Worm (Caenorhabditis elegans) whole organism, young adult: Measurements from ENCODE around the gene C50H2.13.

Source experiments
- B0019.2 ChIP-seq: fragments of 200-800 bp; sonication (Bioruptor generic); conservative IDR thresholded peaks from 2 replicates; pipeline ENCODE4 v1.3.6; 2022; ENCODE audit warnings: missing genetic modification reagents, missing genetic modification characterization, missing compliant biosample characterization
- B0336.3 ChIP-seq: fragments of 200-800 bp; sonication (Bioruptor generic); IDR thresholded peaks from 2 replicates; pipeline ENCODE4 v1.3.6; 2022; ENCODE audit warnings: missing genetic modification characterization, missing compliant biosample characterization
- C06A6.2 ChIP-seq: fragments of 200-800 bp; sonication (Bioruptor generic); conservative IDR thresholded peaks from 2 replicates; pipeline ENCODE4 v1.3.6; 2022; ENCODE audit warnings: missing genetic modification characterization, missing compliant biosample characterization
- F33H1.4 ChIP-seq: fragments of 200-800 bp; sonication (Bioruptor generic); IDR thresholded peaks from 2 replicates; pipeline ENCODE4 v1.3.6; 2022; ENCODE audit warnings: missing genetic modification reagents, missing genetic modification characterization, missing compliant biosample characterization
- F37B4.10 ChIP-seq: fragments of 200-800 bp; sonication (Bioruptor generic); IDR thresholded peaks from 2 replicates; pipeline ENCODE4 v1.3.6; 2022; ENCODE audit warnings: missing genetic modification characterization, missing compliant biosample characterization
- F49E8.2 ChIP-seq: sonication (generic microtip); optimal IDR thresholded peaks from 3 replicates; lab custom pipeline; 2017; ENCODE audit warnings: missing genetic modification characterization, mild to moderate bottlenecking, missing compliant biosample characterization, antibody characterized with exemption, moderate library complexity; ENCODE audit not compliant: insufficient read depth
- F55B11.4 ChIP-seq: sonication (generic microtip); optimal IDR thresholded peaks from 2 replicates; lab custom pipeline; 2016; ENCODE audit warnings: missing compliant biosample characterization, missing genetic modification characterization, borderline replicate concordance; ENCODE audit not compliant: insufficient read depth
- K12H6.12 ChIP-seq: fragments of 200-800 bp; sonication (Bioruptor generic); optimal IDR thresholded peaks from 2 replicates; lab custom pipeline; 2018; ENCODE audit warnings: mild to moderate bottlenecking, missing genetic modification characterization, missing compliant biosample characterization
- Y53G8AR.9 ChIP-seq: fragments of 200-800 bp; sonication (Bioruptor generic); conservative IDR thresholded peaks from 2 replicates; pipeline ENCODE4 v1.3.6; 2022; ENCODE audit warnings: missing genetic modification reagents, missing genetic modification characterization, missing compliant biosample characterization
- Y67H2A.10 ChIP-seq: fragments of 200-800 bp; sonication (Bioruptor generic); conservative IDR thresholded peaks from 2 replicates; pipeline ENCODE4 v1.3.6; 2022; ENCODE audit warnings: missing genetic modification reagents, missing genetic modification characterization, missing compliant biosample characterization
- attf-5 ChIP-seq: fragments of 200-800 bp; sonication (Bioruptor generic); optimal IDR thresholded peaks from 2 replicates; lab custom pipeline; 2018; ENCODE audit warnings: mild to moderate bottlenecking, missing genetic modification characterization, missing compliant biosample characterization
- attf-6 ChIP-seq: fragments of 200-800 bp; sonication (Bioruptor generic); IDR thresholded peaks from 2 replicates; pipeline ENCODE4 v1.3.6; 2022; ENCODE audit warnings: missing genetic modification reagents, missing genetic modification characterization, missing compliant biosample characterization
- bed-1 ChIP-seq: fragments of 200-800 bp; sonication (Bioruptor generic); IDR thresholded peaks from 2 replicates; pipeline ENCODE4 v1.3.6; 2022; ENCODE audit warnings: missing genetic modification reagents, missing genetic modification characterization, missing compliant biosample characterization
- ccch-3 ChIP-seq: fragments of 200-800 bp; sonication (Bioruptor generic); optimal IDR thresholded peaks from 2 replicates; lab custom pipeline; 2018; ENCODE audit warnings: mild to moderate bottlenecking, missing genetic modification characterization, missing compliant biosample characterization
- cebp-2 ChIP-seq: fragments of 200-800 bp; sonication (Bioruptor generic); IDR thresholded peaks from 2 replicates; pipeline ENCODE4 v1.3.6; 2022; ENCODE audit warnings: missing genetic modification characterization, missing compliant biosample characterization
- ceh-27 ChIP-seq: fragments of 200-800 bp; sonication (Bioruptor generic); optimal IDR thresholded peaks from 2 replicates; lab custom pipeline; 2018; ENCODE audit warnings: mild to moderate bottlenecking, missing genetic modification characterization, moderate library complexity, missing compliant biosample characterization
- ceh-40 ChIP-seq: fragments of 200-800 bp; sonication (Bioruptor generic); IDR thresholded peaks from 2 replicates; pipeline ENCODE4 v1.3.6; 2022; ENCODE audit warnings: missing genetic modification characterization, missing compliant biosample characterization
- ceh-79 ChIP-seq: sonication (generic microtip); optimal IDR thresholded peaks from 2 replicates; lab custom pipeline; 2017; ENCODE audit warnings: mild to moderate bottlenecking, missing genetic modification characterization, missing compliant biosample characterization
- ceh-91 ChIP-seq: fragments of 200-800 bp; sonication (Bioruptor generic); IDR thresholded peaks from 2 replicates; pipeline ENCODE4 v1.3.6; 2022; ENCODE audit warnings: missing genetic modification reagents, missing genetic modification characterization, missing compliant biosample characterization
- dpff-1 ChIP-seq: sonication (generic microtip); optimal IDR thresholded peaks from 2 replicates; lab custom pipeline; 2017; ENCODE audit warnings: mild to moderate bottlenecking, missing genetic modification characterization, missing compliant biosample characterization
- dpl-1 ChIP-seq: fragments of 150-350 bp; optimal IDR thresholded peaks from 2 replicates; lab custom pipeline; 2014; ENCODE audit warnings: missing biosample characterization, missing genetic modification reagents, missing genetic modification characterization
- hmg-20 ChIP-seq: fragments of 200-800 bp; sonication (Bioruptor generic); IDR thresholded peaks from 2 replicates; pipeline ENCODE4 v1.3.6; 2022; ENCODE audit warnings: missing genetic modification reagents, missing genetic modification characterization, missing compliant biosample characterization
- hrde-1 ChIP-seq: sonication (generic microtip); optimal IDR thresholded peaks from 2 replicates; lab custom pipeline; 2016; ENCODE audit warnings: missing genetic modification characterization, mild to moderate bottlenecking, missing compliant biosample characterization, moderate library complexity, missing genotype, missing genetic modification reagents, borderline replicate concordance
- lag-1 ChIP-seq: fragments of 200-800 bp; sonication (Bioruptor generic); IDR thresholded peaks from 2 replicates; pipeline ENCODE4 v1.3.6; 2022; ENCODE audit warnings: missing genetic modification reagents, missing genetic modification characterization, missing compliant biosample characterization
- let-526 ChIP-seq: fragments of 200-800 bp; sonication (Bioruptor generic); IDR thresholded peaks from 2 replicates; pipeline ENCODE4 v1.3.6; 2022; ENCODE audit warnings: missing genetic modification reagents, missing genetic modification characterization, missing compliant biosample characterization
- let-607 ChIP-seq, 2 experiments: fragments of 200-800 bp in 1 of 2; sonication (Bioruptor generic) in 1 of 2; sonication (generic microtip) in 1 of 2; optimal IDR thresholded peaks; 2 replicates each; lab custom pipeline; 2016 to 2018; ENCODE audit warnings: mild to moderate bottlenecking in 2 of 2, missing compliant biosample characterization in 2 of 2, missing genetic modification characterization in 2 of 2, moderate library complexity in 2 of 2, missing genotype in 1 of 2
- lin-26 ChIP-seq: fragments of 200-800 bp; sonication (Bioruptor generic); IDR thresholded peaks from 2 replicates; pipeline ENCODE4 v1.3.6; 2022; ENCODE audit warnings: missing genetic modification reagents, missing genetic modification characterization, missing compliant biosample characterization
- lin-35 ChIP-seq, 3 experiments: fragments of 150-350 bp in 2 of 3; sonication (generic microtip) in 1 of 3; optimal IDR thresholded peaks; 2 replicates each; lab custom pipeline; 2014 to 2018; ENCODE audit warnings: missing biosample characterization in 3 of 3, missing genetic modification characterization in 3 of 3, missing genetic modification reagents in 3 of 3
- lin-54 ChIP-seq: fragments of 200-800 bp; sonication (Bioruptor generic); optimal IDR thresholded peaks from 2 replicates; lab custom pipeline; 2018; ENCODE audit warnings: mild to moderate bottlenecking, missing genetic modification characterization, missing compliant biosample characterization
- lsy-27 ChIP-seq: sonication (generic microtip); optimal IDR thresholded peaks from 2 replicates; lab custom pipeline; 2017; ENCODE audit warnings: missing genetic modification characterization, mild to moderate bottlenecking, missing compliant biosample characterization, antibody characterized with exemption, missing genotype, borderline replicate concordance; ENCODE audit not compliant: insufficient read depth
- madf-8 ChIP-seq: fragments of 200-800 bp; sonication (Bioruptor generic); conservative IDR thresholded peaks from 2 replicates; pipeline ENCODE4 v1.3.6; 2022; ENCODE audit warnings: missing genetic modification reagents, missing genetic modification characterization, missing compliant biosample characterization
- mxl-1 ChIP-seq: sonication (generic microtip); optimal IDR thresholded peaks from 2 replicates; lab custom pipeline; 2016; ENCODE audit warnings: missing genetic modification characterization, missing compliant biosample characterization
- nfya-1 ChIP-seq: sonication (generic microtip); optimal IDR thresholded peaks from 2 replicates; lab custom pipeline; 2017; ENCODE audit warnings: antibody characterized with exemption, missing compliant biosample characterization, missing genetic modification characterization, borderline replicate concordance; ENCODE audit not compliant: insufficient read depth
- nfya-2 ChIP-seq: fragments of 200-800 bp; sonication (Bioruptor generic); IDR thresholded peaks from 2 replicates; pipeline ENCODE4 v1.3.6; 2022; ENCODE audit warnings: missing genetic modification reagents, missing genetic modification characterization, missing compliant biosample characterization
- nhr-120 ChIP-seq: fragments of 200-800 bp; sonication (Bioruptor generic); IDR thresholded peaks from 2 replicates; pipeline ENCODE4 v1.3.6; 2022; ENCODE audit warnings: missing genetic modification characterization, missing compliant biosample characterization
- rec-8 ChIP-seq, 2 experiments: sonication (generic microtip); optimal IDR thresholded peaks; 2 replicates each; lab custom pipeline; 2016; ENCODE audit warnings: mild to moderate bottlenecking in 2 of 2, missing genetic modification characterization in 2 of 2, missing genetic modification reagents in 2 of 2, missing genotype in 2 of 2, missing biosample characterization in 1 of 2, missing compliant biosample characterization in 1 of 2, moderate library complexity in 1 of 2
- repo-1 ChIP-seq: sonication (generic microtip); optimal IDR thresholded peaks from 2 replicates; lab custom pipeline; 2017; ENCODE audit warnings: mild to moderate bottlenecking, missing genetic modification characterization, missing compliant biosample characterization
- snpc-1.3 ChIP-seq: sonication (generic microtip); optimal IDR thresholded peaks from 2 replicates; lab custom pipeline; 2017; ENCODE audit warnings: missing genetic modification characterization, mild to moderate bottlenecking, missing compliant biosample characterization, antibody characterized with exemption, moderate library complexity, missing genotype, missing genetic modification reagents; ENCODE audit not compliant: insufficient read depth
- sptf-2 ChIP-seq: fragments of 200-800 bp; sonication (Bioruptor generic); optimal IDR thresholded peaks from 2 replicates; lab custom pipeline; 2018; ENCODE audit warnings: mild to moderate bottlenecking, missing genetic modification characterization, missing compliant biosample characterization
- unc-62 ChIP-seq: fragments of 150-350 bp; optimal IDR thresholded peaks from 2 replicates; lab custom pipeline; 2014; ENCODE audit warnings: missing biosample characterization, missing genetic modification reagents, missing genetic modification characterization
- xnd-1 ChIP-seq: sonication (generic microtip); optimal IDR thresholded peaks from 2 replicates; lab custom pipeline; 2016; ENCODE audit warnings: missing genotype, missing genetic modification reagents, missing genetic modification characterization, missing compliant biosample characterization
- ztf-6 ChIP-seq: fragments of 200-800 bp; sonication (Bioruptor generic); IDR thresholded peaks from 2 replicates; pipeline ENCODE4 v1.3.6; 2022; ENCODE audit warnings: missing genetic modification reagents, missing genetic modification characterization, missing compliant biosample characterization

Gene C50H2.13

ce11 chrV:9921288-9921687 lies 5.1 kb upstream of the C50H2.13 start, which contains the start of gene ceh-75:
Gene ceh-75 (plus strand): TSS chrV:9921337.
- TF ChIP-seq lag-1 (GFP tag; lab: Robert Waterston, UW), result no peak
- no peak for TF ChIP-seq ceh-79 (tag; lab: Kevin White, UChicago)
- no peak for TF ChIP-seq Y67H2A.10 (GFP tag; lab: Robert Waterston, UW)
- TF ChIP-seq ztf-6 (GFP tag; lab: Robert Waterston, UW), result no peak
- TF ChIP-seq repo-1 (tag; lab: Kevin White, UChicago), result no peak
- TF ChIP-seq ceh-40, result no peak
- no peak for TF ChIP-seq attf-6 (GFP tag; lab: Robert Waterston, UW)
- TF ChIP-seq sptf-2 (GFP tag; lab: Kevin White, UChicago), result no peak
- no peak for TF ChIP-seq F55B11.4
- no peak for TF ChIP-seq cebp-2 (GFP tag; lab: Robert Waterston, UW)
- TF ChIP-seq nfya-1 (tag; lab: Kevin White, UChicago), result no peak
- TF ChIP-seq C06A6.2 (GFP tag; lab: Robert Waterston, UW), result no peak
- TF ChIP-seq F33H1.4 (GFP tag; lab: Robert Waterston, UW), result no peak
- no peak for TF ChIP-seq K12H6.12 (tag; lab: Kevin White, UChicago)

- TF ChIP-seq lin-26 (GFP tag; lab: Robert Waterston, UW) (no peak), unc-62 (GFP tag; lab: Kevin White, UChicago) (no peak), hrde-1 (tag; lab: Kevin White, UChicago) (no peak), lsy-27 (tag; lab: Kevin White, UChicago) (no peak), rec-8 (tag; optimal IDR thresholded peaks at IDR 0.05; lab: Kevin White, UChicago) (no peak), hmg-20 (GFP tag; lab: Robert Waterston, UW) (no peak), bed-1 (GFP tag; lab: Robert Waterston, UW) (no peak), F37B4.10 (GFP tag; lab: Robert Waterston, UW) (no peak), nhr-120 (GFP tag; lab: Robert Waterston, UW) (no peak), F33H1.4 (GFP tag; lab: Robert Waterston, UW) (no peak), ceh-27 (GFP tag; lab: Kevin White, UChicago) (no peak), lin-54 (GFP tag; lab: Kevin White, UChicago) (no peak), ccch-3 (no peak), let-526 (GFP tag; lab: Robert Waterston, UW) (no peak), ceh-91 (GFP tag; lab: Robert Waterston, UW) (no peak), lag-1 (GFP tag; lab: Robert Waterston, UW) (no peak), let-607 (tag; optimal IDR thresholded peaks at IDR 0.05; lab: Kevin White, UChicago) (no peak), dpl-1 (GFP tag; lab: Kevin White, UChicago) (no peak), F49E8.2 (tag; lab: Kevin White, UChicago) (no peak), attf-5 (GFP tag; lab: Kevin White, UChicago) (no peak)
Measured at ce11 chrV:9922481-9922880, 3.9 kb upstream of the C50H2.13 start, which contains the start of gene C50H2.7. Gene C50H2.7 (plus strand): TSS chrV:9922781.

- TF ChIP-seq nfya-2 (GFP tag; lab: Robert Waterston, UW) (no peak), B0336.3 (GFP tag; lab: Robert Waterston, UW) (no peak), dpff-1 (tag; lab: Kevin White, UChicago) (no peak), madf-8 (GFP tag; lab: Robert Waterston, UW) (no peak), B0019.2 (GFP tag; lab: Robert Waterston, UW) (no peak), Y53G8AR.9 (GFP tag; lab: Robert Waterston, UW) (no peak), snpc-1.3 (tag; lab: Kevin White, UChicago) (no peak), F33H1.4 (GFP tag; lab: Robert Waterston, UW) (no peak), mxl-1 (tag; lab: Kevin White, UChicago) (no peak), repo-1 (tag; lab: Kevin White, UChicago) (no peak), dpl-1 (GFP tag; lab: Kevin White, UChicago) (no peak), lin-35 (GFP tag; optimal IDR thresholded peaks at IDR 0.05; lab: Kevin White, UChicago) (no peak), xnd-1 (tag; lab: Kevin White, UChicago) (no peak)
- TF ChIP-seq, all 124 proteins: peak for 0
Measured at ce11 chrV:9924389-9924788, 2.0 kb upstream of the C50H2.13 start.
